Worm (Caenorhabditis elegans) whole organism, L4/young adult: Measurements from ENCODE around the gene epg-5.

ENCODE experiments used
- W03F9.2 ChIP-seq: fragments of 150-350 bp; optimal IDR thresholded peaks from 2 replicates; lab custom pipeline; 2014; ENCODE audit warnings: missing biosample characterization, missing genetic modification characterization
- him-1 ChIP-seq: sonication (generic microtip); optimal IDR thresholded peaks from 2 replicates; lab custom pipeline; 2016; ENCODE audit warnings: missing genotype, missing genetic modification reagents, missing genetic modification characterization, missing compliant biosample characterization

DNA sequence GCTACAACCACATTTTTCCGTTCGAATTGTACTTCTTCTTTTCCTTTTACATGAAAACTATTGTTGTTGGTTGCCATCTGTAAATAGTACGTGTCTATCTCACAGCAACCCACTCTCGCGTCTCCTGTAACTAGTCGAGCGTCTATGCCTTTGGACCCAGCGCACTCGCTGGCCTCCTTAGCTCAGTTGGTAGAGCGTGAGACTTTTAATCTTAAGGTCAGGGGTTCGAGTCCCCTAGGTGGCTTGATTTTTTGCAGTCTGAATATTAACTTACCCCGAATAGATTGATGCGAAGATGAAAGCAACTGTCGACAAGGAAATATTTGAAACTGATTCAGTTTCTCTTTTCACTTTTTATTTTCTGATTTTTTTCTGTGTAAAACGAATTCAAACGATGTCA lies 44.1 kb downstream of the epg-5 start, which contains the start of gene mpz-3:
- TF ChIP-seq W03F9.2 (tag; lab: Kevin White, UChicago): no peak
- TF ChIP-seq him-1 (tag; lab: Kevin White, UChicago): no peak
